Fruit fly (Drosophila melanogaster): Measurements from ENCODE around the gene Vps45.
A peak's percentile ranks its signal among the peaks of the same experiment; 100 is the strongest.

Vps45 gene

dm6 chr3R:9551013-9551658, 12.6 kb upstream of the Vps45 start (continued):
- TF ChIP-seq CG13624 (GFP tag; optimal IDR thresholded peaks at IDR 0.05) (peak; percentile 74), oc (tag; optimal IDR thresholded peaks at IDR 0.05) (no peak), CG11085 (GFP tag; IDR thresholded peaks at IDR 0.05) (no peak), CG4707 (GFP tag; optimal IDR thresholded peaks at IDR 0.05) (peak; percentile 24), Hey (tag; optimal IDR thresholded peaks at IDR 0.05) (peak; percentile 29), sens (GFP tag) (peak; percentile 85), CHES-1-like (GFP tag; optimal IDR thresholded peaks at IDR 0.05) (peak; percentile 60), ash1 (GFP tag; optimal IDR thresholded peaks at IDR 0.05) (peak; percentile 72), CG15601 (tag; optimal IDR thresholded peaks at IDR 0.05) (no peak), org-1 (GFP tag; optimal IDR thresholded peaks at IDR 0.05) (peak; percentile 25), Sry-β (GFP tag; optimal IDR thresholded peaks at IDR 0.05) (peak; percentile 22), CG2678 (tag; optimal IDR thresholded peaks at IDR 0.05) (peak; percentile 58), CG7928 (GFP tag; optimal IDR thresholded peaks at IDR 0.05) (peak; percentile 60), nmo (GFP tag; optimal IDR thresholded peaks at IDR 0.05) (no peak), run (tag; optimal IDR thresholded peaks at IDR 0.05) (peak; percentile 49), CG8478 (optimal IDR thresholded peaks at IDR 0.05) (peak; percentile 43), bowl (GFP tag; IDR thresholded peaks at IDR 0.05) (no peak), Fer3 (tag; optimal IDR thresholded peaks at IDR 0.05) (peak; percentile 21), lov (optimal IDR thresholded peaks at IDR 0.05) (peak; percentile 36), lov (GFP tag; IDR thresholded peaks at IDR 0.05) (no peak), CG1832 (GFP tag; optimal IDR thresholded peaks at IDR 0.05) (peak; percentile 90), Vsx1 (GFP tag; optimal IDR thresholded peaks at IDR 0.05) (peak; percentile 24), pzg (GFP tag; optimal IDR thresholded peaks at IDR 0.05) (peak; percentile 49), CG7987 (GFP tag; optimal IDR thresholded peaks at IDR 0.05) (peak; percentile 81), repo (GFP tag; optimal IDR thresholded peaks at IDR 0.05) (peak; percentile 9), CG12769 (tag; optimal IDR thresholded peaks at IDR 0.05) (peak; percentile 80), bigmax (GFP tag; optimal IDR thresholded peaks at IDR 0.05) (peak; percentile 48), schlank (tag; optimal IDR thresholded peaks at IDR 0.05) (peak; percentile 44), yki (optimal IDR thresholded peaks at IDR 0.05) (peak; percentile 50), cg (GFP tag; optimal IDR thresholded peaks at IDR 0.05) (peak; percentile 97), dati (GFP tag; IDR thresholded peaks at IDR 0.05) (no peak), CG17385 (GFP tag; optimal IDR thresholded peaks at IDR 0.05) (peak; percentile 32), E2f2 (GFP tag; IDR thresholded peaks at IDR 0.05) (no peak), ap (GFP tag; IDR thresholded peaks at IDR 0.05) (no peak), Ets97D (GFP tag; optimal IDR thresholded peaks at IDR 0.05) (peak; percentile 4), Dfd (GFP tag; optimal IDR thresholded peaks at IDR 0.05) (no peak), disco-r (GFP tag; optimal IDR thresholded peaks at IDR 0.05) (peak; percentile 32), sd (tag; optimal IDR thresholded peaks at IDR 0.05) (peak; percentile 51), exex (tag; optimal IDR thresholded peaks at IDR 0.05) (peak; percentile 36), zf30C (GFP tag; optimal IDR thresholded peaks at IDR 0.05) (peak; percentile 0), CG3163 (GFP tag; optimal IDR thresholded peaks at IDR 0.05) (peak; percentile 54), shn (GFP tag; optimal IDR thresholded peaks at IDR 0.05) (peak; percentile 37), Jarid2 (GFP tag; optimal IDR thresholded peaks at IDR 0.05) (peak; percentile 52), cwo (GFP tag; optimal IDR thresholded peaks at IDR 0.05) (peak; percentile 13), Scr (GFP tag; IDR thresholded peaks at IDR 0.05; ENCODE audit: partially characterized antibody) (no peak), CG16779 (GFP tag; IDR thresholded peaks at IDR 0.05) (no peak), ttk (GFP tag; IDR thresholded peaks at IDR 0.05) (no peak), CG9727 (GFP tag; optimal IDR thresholded peaks at IDR 0.05) (peak; percentile 20), CG1603 (tag; optimal IDR thresholded peaks at IDR 0.05) (peak; percentile 48), CG13296 (GFP tag; optimal IDR thresholded peaks at IDR 0.05) (peak; percentile 80), CG12744 (GFP tag; optimal IDR thresholded peaks at IDR 0.05) (peak; percentile 38)

Measured in whole organism, embryonic.